Worm (Caenorhabditis elegans) whole organism, L4 larva: ENCODE data around the gene EEED8.14.

ENCODE experiments used
- F10B5.3 ChIP-seq: sonication (generic microtip); optimal IDR thresholded peaks from 2 replicates; lab custom pipeline; 2016; ENCODE audit warnings: mild to moderate bottlenecking, missing genetic modification characterization, missing compliant biosample characterization
- F26F4.8 ChIP-seq: fragments of 200-800 bp; sonication (Bioruptor generic); conservative IDR thresholded peaks from 2 replicates; pipeline ENCODE4 v1.3.6; 2022; ENCODE audit warnings: missing genetic modification characterization, missing compliant biosample characterization
- Y105C5A.15 ChIP-seq: fragments of 200-800 bp; sonication (Bioruptor generic); IDR thresholded peaks from 2 replicates; pipeline ENCODE4 v1.3.6; 2022; ENCODE audit warnings: missing genetic modification characterization, missing compliant biosample characterization
- Y5F2A.4 ChIP-seq: fragments of 200-800 bp; sonication (Bioruptor generic); optimal IDR thresholded peaks from 2 replicates; lab custom pipeline; 2018; ENCODE audit warnings: mild to moderate bottlenecking, missing genetic modification characterization, missing compliant biosample characterization
- Y75B8A.6 ChIP-seq: fragments of 200-800 bp; sonication (Bioruptor generic); IDR thresholded peaks from 2 replicates; pipeline ENCODE4 v1.3.6; 2022; ENCODE audit warnings: missing genetic modification reagents, missing genetic modification characterization, missing compliant biosample characterization
- aly-2 ChIP-seq: sonication (generic microtip); optimal IDR thresholded peaks from 2 replicates; lab custom pipeline; 2018; ENCODE audit warnings: missing biosample characterization, missing genetic modification characterization
- arid-1 ChIP-seq: fragments of 200-800 bp; sonication (Bioruptor generic); conservative IDR thresholded peaks from 2 replicates; pipeline ENCODE4 v1.3.6; 2022; ENCODE audit warnings: missing genetic modification reagents, missing genetic modification characterization, missing compliant biosample characterization
- attf-4 ChIP-seq: sonication (generic microtip); optimal IDR thresholded peaks from 3 replicates; lab custom pipeline; 2017; ENCODE audit warnings: missing biosample characterization, missing genetic modification characterization
- ceh-62 ChIP-seq: sonication (generic microtip); optimal IDR thresholded peaks from 2 replicates; lab custom pipeline; 2017; ENCODE audit warnings: missing biosample characterization, missing genetic modification characterization
- ces-1 ChIP-seq: fragments of 150-350 bp; sonication (generic microtip); optimal IDR thresholded peaks from 4 replicates; lab custom pipeline; 2014; ENCODE audit warnings: missing biosample characterization, missing genetic modification reagents, missing genetic modification characterization
- cey-2 ChIP-seq: sonication (generic microtip); optimal IDR thresholded peaks from 3 replicates; lab custom pipeline; 2017; ENCODE audit warnings: missing genetic modification characterization, mild to moderate bottlenecking, missing compliant biosample characterization, antibody characterized with exemption, borderline replicate concordance; ENCODE audit not compliant: insufficient read depth
- ctbp-1 ChIP-seq: fragments of 200-800 bp; sonication (Bioruptor generic); IDR thresholded peaks from 2 replicates; pipeline ENCODE4 v1.3.6; 2022; ENCODE audit warnings: missing genetic modification reagents, missing genetic modification characterization, missing compliant biosample characterization
- daf-12 ChIP-seq: fragments of 150-350 bp; optimal IDR thresholded peaks from 2 replicates; lab custom pipeline; 2014; ENCODE audit warnings: missing biosample characterization, missing genetic modification reagents, missing genetic modification characterization
- dmd-6 ChIP-seq: fragments of 200-800 bp; sonication (Bioruptor generic); IDR thresholded peaks from 2 replicates; pipeline ENCODE4 v1.3.6; 2022; ENCODE audit warnings: missing genetic modification reagents, missing genetic modification characterization, missing compliant biosample characterization
- dmd-9 ChIP-seq: fragments of 200-800 bp; sonication (Bioruptor generic); IDR thresholded peaks from 2 replicates; pipeline ENCODE4 v1.3.6; 2022; ENCODE audit warnings: missing genetic modification reagents, missing genetic modification characterization, missing compliant biosample characterization
- dpl-1 ChIP-seq: fragments of 150-350 bp; optimal IDR thresholded peaks from 2 replicates; lab custom pipeline; 2014; ENCODE audit warnings: missing biosample characterization, missing genetic modification reagents, missing genetic modification characterization
- duxl-1 ChIP-seq: sonication (generic microtip); optimal IDR thresholded peaks from 2 replicates; lab custom pipeline; 2016; ENCODE audit warnings: mild to moderate bottlenecking, missing genetic modification characterization, moderate library complexity, missing compliant biosample characterization; ENCODE audit not compliant: poor library complexity
- fkh-10 ChIP-seq: fragments of 150-350 bp; optimal IDR thresholded peaks from 2 replicates; lab custom pipeline; 2014; ENCODE audit warnings: missing biosample characterization, missing genetic modification reagents, missing genetic modification characterization
- fos-1 ChIP-seq: fragments of 150-350 bp; optimal IDR thresholded peaks from 2 replicates; lab custom pipeline; 2014; ENCODE audit warnings: missing biosample characterization, missing genetic modification characterization
- gei-8 ChIP-seq: fragments of 200-800 bp; sonication (Bioruptor generic); optimal IDR thresholded peaks from 2 replicates; lab custom pipeline; 2018; ENCODE audit warnings: mild to moderate bottlenecking, missing genetic modification characterization, missing compliant biosample characterization
- hif-1 ChIP-seq, 2 experiments: sonication (generic microtip); optimal IDR thresholded peaks; 2 replicates each; lab custom pipeline; 2016 to 2017; ENCODE audit warnings: missing compliant biosample characterization in 2 of 2, missing genetic modification characterization in 2 of 2, missing genetic modification reagents in 2 of 2, missing genotype in 2 of 2, mild to moderate bottlenecking in 1 of 2
- lim-7 ChIP-seq: fragments of 200-800 bp; sonication (Bioruptor generic); IDR thresholded peaks from 2 replicates; pipeline ENCODE4 v1.3.6; 2022; ENCODE audit warnings: missing genetic modification characterization, missing compliant biosample characterization
- lin-38 ChIP-seq: fragments of 200-800 bp; sonication (Bioruptor generic); IDR thresholded peaks from 2 replicates; pipeline ENCODE4 v1.3.6; 2022; ENCODE audit warnings: missing genetic modification reagents, missing genetic modification characterization, missing compliant biosample characterization
- lin-39 ChIP-seq: fragments of 150-350 bp; optimal IDR thresholded peaks from 2 replicates; lab custom pipeline; 2014; ENCODE audit warnings: missing biosample characterization, missing genetic modification reagents, missing genetic modification characterization
- lsy-2 ChIP-seq, 2 experiments: fragments of 150-350 bp in 1 of 2; sonication (generic microtip) in 1 of 2; optimal IDR thresholded peaks; 2 replicates each; lab custom pipeline; 2014 to 2017; ENCODE audit warnings: missing biosample characterization in 2 of 2, missing genetic modification characterization in 2 of 2
- mdl-1 ChIP-seq, 2 experiments: fragments of 150-350 bp in 1 of 2; sonication (generic microtip) in 1 of 2; optimal IDR thresholded peaks; 2 replicates each; lab custom pipeline; 2014 to 2017; ENCODE audit warnings: missing biosample characterization in 2 of 2, missing genetic modification characterization in 2 of 2
- mes-2 ChIP-seq: sonication (generic microtip); optimal IDR thresholded peaks from 2 replicates; lab custom pipeline; 2016; ENCODE audit warnings: missing genotype, mild to moderate bottlenecking, missing genetic modification characterization, missing compliant biosample characterization; ENCODE audit not compliant: poor library complexity, severe bottlenecking
- mxl-3 ChIP-seq: fragments of 200-800 bp; sonication (Bioruptor generic); optimal IDR thresholded peaks from 2 replicates; lab custom pipeline; 2018; ENCODE audit warnings: mild to moderate bottlenecking, missing genetic modification characterization, missing compliant biosample characterization
- nhr-10 ChIP-seq: fragments of 150-350 bp; optimal IDR thresholded peaks from 2 replicates; lab custom pipeline; 2014; ENCODE audit warnings: missing biosample characterization, missing genetic modification characterization
- nhr-111 ChIP-seq: fragments of 200-800 bp; sonication (Bioruptor generic); optimal IDR thresholded peaks from 2 replicates; lab custom pipeline; 2018; ENCODE audit warnings: mild to moderate bottlenecking, missing genetic modification characterization, missing compliant biosample characterization
- nhr-237 ChIP-seq: sonication (generic microtip); optimal IDR thresholded peaks from 2 replicates; lab custom pipeline; 2017; ENCODE audit warnings: missing biosample characterization, missing genetic modification characterization
- nhr-28 ChIP-seq: fragments of 150-350 bp; optimal IDR thresholded peaks from 2 replicates; lab custom pipeline; 2014; ENCODE audit warnings: missing biosample characterization, missing genetic modification characterization
- nhr-41 ChIP-seq: fragments of 200-800 bp; sonication (Bioruptor generic); IDR thresholded peaks from 2 replicates; pipeline ENCODE4 v1.3.6; 2022; ENCODE audit warnings: missing genetic modification reagents, missing genetic modification characterization, missing compliant biosample characterization
- nhr-42 ChIP-seq: fragments of 200-800 bp; sonication (Bioruptor generic); IDR thresholded peaks from 2 replicates; pipeline ENCODE4 v1.3.6; 2022; ENCODE audit warnings: missing genetic modification characterization, missing compliant biosample characterization
- nhr-48 ChIP-seq: sonication (generic microtip); optimal IDR thresholded peaks from 2 replicates; lab custom pipeline; 2016; ENCODE audit warnings: mild to moderate bottlenecking, missing genetic modification characterization, missing compliant biosample characterization
- nhr-76 ChIP-seq: fragments of 150-350 bp; optimal IDR thresholded peaks from 2 replicates; lab custom pipeline; 2014; ENCODE audit warnings: missing biosample characterization, missing genetic modification characterization
- nhr-77 ChIP-seq: fragments of 150-350 bp; optimal IDR thresholded peaks from 2 replicates; lab custom pipeline; 2014; ENCODE audit warnings: missing biosample characterization, missing genetic modification characterization
- pha-4 ChIP-seq, 2 experiments: fragments of 150-350 bp in 1 of 2; fragments of 200-800 bp in 1 of 2; sonication (Bioruptor generic) in 1 of 2; IDR thresholded peaks in 1 of 2; optimal IDR thresholded peaks in 1 of 2; 2 replicates each; pipeline versions ENCODE4 v1.3.6 to Lab custom; 2014 to 2022; ENCODE audit warnings: missing genetic modification characterization in 2 of 2, missing genetic modification reagents in 2 of 2, missing biosample characterization in 1 of 2, missing compliant biosample characterization in 1 of 2
- rbr-2 ChIP-seq: sonication (generic microtip); optimal IDR thresholded peaks from 2 replicates; lab custom pipeline; 2016; ENCODE audit warnings: missing genotype, missing genetic modification characterization, missing compliant biosample characterization
- saeg-2 ChIP-seq: fragments of 200-800 bp; sonication (Bioruptor generic); IDR thresholded peaks from 2 replicates; pipeline ENCODE4 v1.3.6; 2022; ENCODE audit warnings: missing genetic modification reagents, missing genetic modification characterization, missing compliant biosample characterization
- sdz-12 ChIP-seq: fragments of 200-800 bp; sonication (Bioruptor generic); optimal IDR thresholded peaks from 2 replicates; lab custom pipeline; 2018; ENCODE audit warnings: mild to moderate bottlenecking, missing genetic modification characterization, missing compliant biosample characterization
- set-16 ChIP-seq: fragments of 200-800 bp; sonication (Bioruptor generic); IDR thresholded peaks from 2 replicates; pipeline ENCODE4 v1.3.6; 2022; ENCODE audit warnings: missing genetic modification reagents, missing genetic modification characterization, missing compliant biosample characterization
- skn-1 ChIP-seq: fragments of 150-350 bp; optimal IDR thresholded peaks from 2 replicates; lab custom pipeline; 2014; ENCODE audit warnings: missing biosample characterization, missing genetic modification characterization
- snpc-1.2 ChIP-seq: fragments of 200-800 bp; sonication (Bioruptor generic); IDR thresholded peaks from 2 replicates; pipeline ENCODE4 v1.3.6; 2022; ENCODE audit warnings: missing genetic modification reagents, missing genetic modification characterization, missing compliant biosample characterization
- spr-1 ChIP-seq: sonication (generic microtip); optimal IDR thresholded peaks from 2 replicates; lab custom pipeline; 2016; ENCODE audit warnings: mild to moderate bottlenecking, missing genetic modification characterization, missing compliant biosample characterization
- tra-1 ChIP-seq: fragments of 200-800 bp; sonication (Bioruptor generic); IDR thresholded peaks from 2 replicates; pipeline ENCODE4 v1.3.6; 2022; ENCODE audit warnings: missing genetic modification reagents, missing genetic modification characterization, missing compliant biosample characterization
- unc-130 ChIP-seq: sonication (generic microtip); optimal IDR thresholded peaks from 2 replicates; lab custom pipeline; 2016; ENCODE audit warnings: missing genetic modification reagents, missing genetic modification characterization, missing compliant biosample characterization
- vab-7 ChIP-seq: fragments of 200-800 bp; sonication (Bioruptor generic); IDR thresholded peaks from 2 replicates; pipeline ENCODE4 v1.3.6; 2022; ENCODE audit warnings: missing genetic modification reagents, missing genetic modification characterization, missing compliant biosample characterization
- zfp-2 ChIP-seq: sonication (generic microtip); optimal IDR thresholded peaks from 2 replicates; lab custom pipeline; 2016; ENCODE audit warnings: mild to moderate bottlenecking, missing genetic modification characterization, missing compliant biosample characterization
- zip-2 ChIP-seq: fragments of 150-350 bp; optimal IDR thresholded peaks from 2 replicates; lab custom pipeline; 2014; ENCODE audit warnings: missing biosample characterization, missing genetic modification characterization
- ztf-7 ChIP-seq: fragments of 150-350 bp; optimal IDR thresholded peaks from 2 replicates; lab custom pipeline; 2014; ENCODE audit warnings: missing biosample characterization, missing genetic modification characterization

Gene EEED8.14

DNA sequence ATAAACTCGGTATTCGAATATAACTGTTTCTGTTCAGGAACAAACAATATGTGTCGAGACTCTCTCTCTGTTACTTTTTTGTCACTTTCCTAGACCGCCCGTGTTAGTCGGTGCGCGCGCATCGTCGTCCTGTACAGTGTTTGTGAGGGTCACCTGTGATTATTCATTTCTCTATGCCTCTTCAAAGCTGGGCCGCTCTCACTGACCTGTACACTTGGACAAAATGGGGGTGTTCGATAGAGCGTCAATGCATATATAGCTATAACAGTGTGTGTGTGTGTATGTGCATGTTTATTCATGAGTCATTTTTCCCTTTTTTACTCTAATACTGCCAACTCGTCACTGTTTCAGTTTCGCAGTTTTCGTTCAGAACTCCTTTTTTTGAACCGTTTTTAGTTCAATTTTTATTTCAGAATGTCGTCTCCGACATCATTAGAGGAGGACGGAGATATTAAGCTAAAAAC lies 34.2 kb downstream of the EEED8.14 start, which contains the start of gene pkc-3:
pkc-3 (plus strand) TSS at position 414 of the 464 bp plus-strand sequence.
- no peak for TF ChIP-seq Y5F2A.4
- no peak for TF ChIP-seq daf-12 (tag; lab: Kevin White, UChicago)
- no peak for TF ChIP-seq ceh-62 (tag; lab: Kevin White, UChicago)
- no peak for TF ChIP-seq set-16 (GFP tag; lab: Robert Waterston, UW)
- TF ChIP-seq F26F4.8 (GFP tag; lab: Robert Waterston, UW) = no peak
- peak; percentile 79 for TF ChIP-seq lin-38 (GFP tag; lab: Robert Waterston, UW)
- peak; percentile 38 for TF ChIP-seq dpl-1 (GFP tag; lab: Kevin White, UChicago)
- peak; percentile 50 for TF ChIP-seq duxl-1
- no peak for TF ChIP-seq cey-2 (tag; lab: Kevin White, UChicago)
- peak; percentile 11 for TF ChIP-seq nhr-10 (tag; lab: Kevin White, UChicago)
- TF ChIP-seq dmd-6 (GFP tag; lab: Robert Waterston, UW) = peak; percentile 52
- no peak for TF ChIP-seq ctbp-1 (GFP tag; lab: Robert Waterston, UW)
- TF ChIP-seq nhr-237 (tag; lab: Kevin White, UChicago) = no peak
- TF ChIP-seq sdz-12 (GFP tag; lab: Kevin White, UChicago) = no peak
- TF ChIP-seq saeg-2 (GFP tag; lab: Robert Waterston, UW) = no peak
- TF ChIP-seq arid-1 (GFP tag; lab: Robert Waterston, UW) = 0 out of 2 replicates have a peak, but pooled peaks have one; percentile 25
- TF ChIP-seq ces-1 (GFP tag; lab: Kevin White, UChicago) = no peak
- peak; percentile 15 for TF ChIP-seq unc-130 (GFP tag; lab: Kevin White, UChicago)
- TF ChIP-seq zfp-2 (tag; lab: Kevin White, UChicago) = no peak
- TF ChIP-seq gei-8 (GFP tag; lab: Kevin White, UChicago) = peak; percentile 77
- TF ChIP-seq nhr-48 (tag; lab: Kevin White, UChicago) = no peak
- TF ChIP-seq mes-2 (tag; lab: Kevin White, UChicago) = peak; percentile 67
- no peak for TF ChIP-seq Y105C5A.15
- peak; percentile 7 to 47 for TF ChIP-seq mdl-1 (tag; optimal IDR thresholded peaks at IDR 0.05; lab: Kevin White, UChicago)
- TF ChIP-seq snpc-1.2 = peak; percentile 58; the same call in 1 of the 2 replicates
- no peak for TF ChIP-seq tra-1 (GFP tag; lab: Robert Waterston, UW)
- TF ChIP-seq mxl-3 (GFP tag; lab: Kevin White, UChicago) = peak; percentile 86
- no peak for TF ChIP-seq skn-1 (tag; lab: Kevin White, UChicago)
- peak; percentile 40 to 74 for TF ChIP-seq lsy-2 (tag; optimal IDR thresholded peaks at IDR 0.05; lab: Kevin White, UChicago)
- no peak for TF ChIP-seq fos-1 (tag; lab: Kevin White, UChicago)
- TF ChIP-seq dmd-9 (GFP tag; lab: Robert Waterston, UW) = no peak
- TF ChIP-seq hif-1 (tag; optimal IDR thresholded peaks at IDR 0.05; lab: Kevin White, UChicago) = peak; percentile 22
- peak; percentile 46 for TF ChIP-seq rbr-2 (tag; lab: Kevin White, UChicago)
- no peak for TF ChIP-seq attf-4
- no peak for TF ChIP-seq ztf-7 (tag; lab: Kevin White, UChicago)
- TF ChIP-seq zip-2 = no peak
- no peak for TF ChIP-seq lim-7 (GFP tag; lab: Robert Waterston, UW)
- peak; percentile 89 for TF ChIP-seq nhr-77
- peak; percentile 36; the same call in 1 of the 2 replicates for TF ChIP-seq nhr-42 (GFP tag; lab: Robert Waterston, UW)
- peak; percentile 39; the same call in 1 of the 2 replicates for TF ChIP-seq pha-4 (GFP tag; IDR thresholded peaks at IDR 0.05; lab: Robert Waterston, UW)
- TF ChIP-seq pha-4 (tag; optimal IDR thresholded peaks at IDR 0.05; lab: Kevin White, UChicago) = peak; percentile 68
- peak; percentile 87 for TF ChIP-seq nhr-41 (GFP tag; lab: Robert Waterston, UW)
- TF ChIP-seq aly-2 (tag; lab: Kevin White, UChicago) = no peak
- no peak for TF ChIP-seq F10B5.3 (tag; lab: Kevin White, UChicago)
- no peak for TF ChIP-seq nhr-111 (GFP tag; lab: Kevin White, UChicago)
- TF ChIP-seq nhr-76 (tag; lab: Kevin White, UChicago) = no peak
- peak; percentile 93 for TF ChIP-seq nhr-28 (tag; lab: Kevin White, UChicago)
- TF ChIP-seq spr-1 (tag; lab: Kevin White, UChicago) = peak; percentile 51
- TF ChIP-seq vab-7 (GFP tag; lab: Robert Waterston, UW) = no peak
- TF ChIP-seq Y75B8A.6 (GFP tag; lab: Robert Waterston, UW) = 0 out of 2 replicates have a peak, but pooled peaks have one; percentile 27
- no peak for TF ChIP-seq lin-39 (tag; lab: Kevin White, UChicago)
- TF ChIP-seq fkh-10 (GFP tag; lab: Kevin White, UChicago) = no peak
